Worm (Caenorhabditis elegans): ENCODE data around the gene pcdr-1.

DNA sequence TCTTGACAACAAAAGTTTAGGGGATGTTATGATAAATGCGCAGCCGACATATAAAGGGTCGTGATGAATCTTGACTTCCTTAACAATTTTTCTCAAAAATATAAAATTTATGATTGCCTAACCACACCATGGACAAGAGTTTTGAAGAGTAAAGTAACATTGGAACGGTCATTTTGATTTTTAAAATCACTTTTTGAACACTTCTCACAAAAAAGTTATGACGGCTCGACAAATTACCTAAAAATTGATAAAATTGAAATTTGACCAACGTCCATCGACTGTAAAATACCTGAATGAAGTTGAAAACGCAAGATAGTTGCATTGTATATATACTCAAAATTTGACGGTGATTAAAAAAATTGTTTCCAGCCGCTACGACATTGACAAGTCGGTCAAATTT, 37.6 kb upstream of the pcdr-1 start:
- TF ChIP-seq pag-3 (tag; optimal IDR thresholded peaks at IDR 0.05; ENCODE audit: borderline replicate concordance, insufficient read depth) (no peak), dpl-1 (GFP tag; optimal IDR thresholded peaks at IDR 0.05) (no peak), fkh-10 (GFP tag; optimal IDR thresholded peaks at IDR 0.05) (no peak), pqm-1 (tag; optimal IDR thresholded peaks at IDR 0.05) (no peak), unc-62 (GFP tag; optimal IDR thresholded peaks at IDR 0.05) (no peak), mep-1 (tag; optimal IDR thresholded peaks at IDR 0.05) (no peak), nhr-11 (tag; optimal IDR thresholded peaks at IDR 0.05) (no peak)
